Fruit fly (Drosophila melanogaster) whole organism, embryonic: Measurements from ENCODE around the gene CG13670.
A peak's percentile ranks its signal among the peaks of the same experiment; 100 is the strongest.

Experiments used
- Abd-B ChIP-seq: fragments of 200-800 bp; sonication (Bioruptor generic); optimal IDR thresholded peaks from 2 replicates; lab custom pipeline; 2018; ENCODE audit warnings: missing biosample characterization, mild to moderate bottlenecking, missing genetic modification characterization, moderate library complexity
- Ada2b ChIP-seq: fragments of 200-800 bp; sonication (Bioruptor generic); IDR thresholded peaks from 2 replicates; pipeline ENCODE4 v1.3.6; 2022; ENCODE audit warnings: missing biosample characterization, missing genetic modification characterization
- Antp ChIP-seq: fragments of 200-800 bp; sonication (Bioruptor generic); optimal IDR thresholded peaks from 3 replicates; lab custom pipeline; 2016; ENCODE audit warnings: missing biosample characterization, missing genetic modification characterization
- C15 ChIP-seq: fragments of 200-800 bp; sonication (Bioruptor generic); IDR thresholded peaks from 3 replicates; pipeline ENCODE4 v1.3.6; 2022; ENCODE audit warnings: missing biosample characterization, missing genetic modification characterization
- CG10462 ChIP-seq: fragments of 200-800 bp; sonication (Bioruptor generic); optimal IDR thresholded peaks from 2 replicates; lab custom pipeline; 2016; ENCODE audit warnings: missing biosample characterization, missing genetic modification characterization
- CG10654 ChIP-seq: fragments of 200-800 bp; sonication (Bioruptor generic); optimal IDR thresholded peaks from 2 replicates; lab custom pipeline; 2016; ENCODE audit warnings: missing biosample characterization, missing genetic modification characterization
- CG11085 ChIP-seq: fragments of 200-800 bp; sonication (Bioruptor generic); IDR thresholded peaks from 2 replicates; pipeline ENCODE4 v1.3.6; 2022; ENCODE audit warnings: missing biosample characterization, missing genetic modification characterization
- CG12744 ChIP-seq: fragments of 200-800 bp; sonication (Bioruptor generic); optimal IDR thresholded peaks from 2 replicates; lab custom pipeline; 2016; ENCODE audit warnings: missing biosample characterization, missing genetic modification characterization
- CG12942 ChIP-seq: fragments of 200-800 bp; sonication (Bioruptor generic); optimal IDR thresholded peaks from 3 replicates; lab custom pipeline; 2016; ENCODE audit warnings: missing biosample characterization, missing genetic modification characterization
- CG13287 ChIP-seq: fragments of 200-800 bp; sonication (Bioruptor generic); IDR thresholded peaks from 2 replicates; pipeline ENCODE4 v1.3.6; 2022; ENCODE audit warnings: missing biosample characterization, missing genetic modification characterization; ENCODE audit not compliant: partially characterized antibody
- CG14441 ChIP-seq: fragments of 200-800 bp; sonication (Bioruptor generic); IDR thresholded peaks from 2 replicates; pipeline ENCODE4 v1.3.6; 2022; ENCODE audit warnings: missing biosample characterization, missing genetic modification characterization
- CG14860 ChIP-seq: fragments of 200-800 bp; sonication (Bioruptor generic); IDR thresholded peaks from 3 replicates; pipeline ENCODE4 v1.3.6; 2022; ENCODE audit warnings: missing biosample characterization, missing genetic modification characterization; ENCODE audit not compliant: partially characterized antibody
- CG15269 ChIP-seq: fragments of 200-800 bp; sonication (Bioruptor generic); optimal IDR thresholded peaks from 2 replicates; lab custom pipeline; 2018; ENCODE audit warnings: missing biosample characterization, mild to moderate bottlenecking, missing genetic modification characterization, moderate library complexity
- CG16813 ChIP-seq: fragments of 200-800 bp; sonication (Bioruptor generic); IDR thresholded peaks from 3 replicates; pipeline ENCODE4 v1.3.6; 2022; ENCODE audit warnings: missing biosample characterization, missing genetic modification characterization; ENCODE audit not compliant: partially characterized antibody
- CG18262 ChIP-seq: fragments of 200-800 bp; optimal IDR thresholded peaks from 3 replicates; lab custom pipeline; 2019; ENCODE audit warnings: missing biosample characterization, mild to moderate bottlenecking, missing genetic modification characterization, moderate library complexity
- CG2202 ChIP-seq: fragments of 200-800 bp; sonication (Bioruptor generic); optimal IDR thresholded peaks from 2 replicates; lab custom pipeline; 2018; ENCODE audit warnings: missing biosample characterization, mild to moderate bottlenecking, missing genetic modification characterization
- CG2678 ChIP-seq: fragments of 200-800 bp; sonication (Bioruptor generic); optimal IDR thresholded peaks from 3 replicates; lab custom pipeline; 2019; ENCODE audit warnings: missing biosample characterization, mild to moderate bottlenecking, missing genetic modification characterization, moderate library complexity
- CG30020 ChIP-seq: fragments of 200-800 bp; optimal IDR thresholded peaks from 2 replicates; lab custom pipeline; 2019; ENCODE audit warnings: missing biosample characterization, mild to moderate bottlenecking, missing genetic modification characterization, moderate library complexity
- CG30431 ChIP-seq: fragments of 200-800 bp; sonication (Bioruptor generic); optimal IDR thresholded peaks from 2 replicates; lab custom pipeline; 2017; ENCODE audit warnings: missing biosample characterization, missing genetic modification characterization
- CG3065 ChIP-seq: fragments of 200-800 bp; sonication (Bioruptor generic); optimal IDR thresholded peaks from 2 replicates; lab custom pipeline; 2016; ENCODE audit warnings: missing biosample characterization, missing genetic modification characterization
- CG31365 ChIP-seq: fragments of 200-800 bp; sonication (Bioruptor generic); optimal IDR thresholded peaks from 2 replicates; lab custom pipeline; 2018; ENCODE audit warnings: missing biosample characterization, mild to moderate bottlenecking, missing genetic modification characterization
- CG31441 ChIP-seq: fragments of 200-800 bp; sonication (Bioruptor generic); IDR thresholded peaks from 2 replicates; pipeline ENCODE4 v1.3.6; 2022; ENCODE audit warnings: missing biosample characterization, missing genetic modification characterization
- CG3281 ChIP-seq: fragments of 200-800 bp; sonication (Bioruptor generic); optimal IDR thresholded peaks from 3 replicates; lab custom pipeline; 2017; ENCODE audit warnings: missing biosample characterization, mild to moderate bottlenecking, missing genetic modification characterization
- CG34376 ChIP-seq: fragments of 200-800 bp; sonication (Bioruptor generic); optimal IDR thresholded peaks from 2 replicates; lab custom pipeline; 2018; ENCODE audit warnings: missing biosample characterization, mild to moderate bottlenecking, missing genetic modification characterization
- CG3838 ChIP-seq: fragments of 200-800 bp; sonication (Bioruptor generic); optimal IDR thresholded peaks from 3 replicates; lab custom pipeline; 2016; ENCODE audit warnings: missing biosample characterization, missing genetic modification characterization
- CG5245 ChIP-seq: fragments of 200-800 bp; sonication (Bioruptor generic); optimal IDR thresholded peaks from 3 replicates; lab custom pipeline; 2016; ENCODE audit warnings: missing biosample characterization, missing genetic modification characterization
- CG6683 ChIP-seq: fragments of 200-800 bp; sonication (Bioruptor generic); optimal IDR thresholded peaks from 2 replicates; lab custom pipeline; 2017; ENCODE audit warnings: missing biosample characterization, mild to moderate bottlenecking, missing genetic modification characterization, missing genetic modification reagents
- CG7357 ChIP-seq: fragments of 200-800 bp; sonication (Bioruptor generic); IDR thresholded peaks from 3 replicates; pipeline ENCODE4 v1.3.6; 2022; ENCODE audit warnings: missing biosample characterization, missing genetic modification characterization
- CG7963 ChIP-seq: fragments of 200-800 bp; sonication (Bioruptor generic); IDR thresholded peaks from 3 replicates; pipeline ENCODE4 v1.3.6; 2022; ENCODE audit warnings: missing biosample characterization, missing genetic modification characterization; ENCODE audit not compliant: partially characterized antibody
- CTCF ChIP-seq: fragments of 200-800 bp; sonication (Bioruptor generic); optimal IDR thresholded peaks from 2 replicates; lab custom pipeline; 2017; ENCODE audit warnings: missing biosample characterization, mild to moderate bottlenecking, missing genetic modification characterization, moderate library complexity
- Dek ChIP-seq: fragments of 200-800 bp; sonication (Bioruptor generic); optimal IDR thresholded peaks from 3 replicates; lab custom pipeline; 2019; ENCODE audit warnings: missing biosample characterization, mild to moderate bottlenecking, missing genetic modification characterization, moderate library complexity
- Dll ChIP-seq: fragments of 200-800 bp; sonication (Bioruptor generic); IDR thresholded peaks from 4 replicates; pipeline ENCODE4 v1.3.6; 2022; ENCODE audit warnings: missing biosample characterization, missing genetic modification characterization; ENCODE audit not compliant: partially characterized antibody
- HmgZ ChIP-seq: fragments of 200-800 bp; sonication (Bioruptor generic); optimal IDR thresholded peaks from 2 replicates; lab custom pipeline; 2018; ENCODE audit warnings: missing biosample characterization, mild to moderate bottlenecking, missing genetic modification characterization
- Rx ChIP-seq: fragments of 200-800 bp; sonication (Bioruptor generic); IDR thresholded peaks from 2 replicates; pipeline ENCODE4 v1.3.6; 2022; ENCODE audit warnings: missing biosample characterization, missing genetic modification characterization
- al ChIP-seq: fragments of 200-800 bp; sonication (Bioruptor generic); IDR thresholded peaks from 2 replicates; pipeline ENCODE4 v1.3.6; 2022; ENCODE audit warnings: missing biosample characterization, missing genetic modification characterization
- bcd ChIP-seq: fragments of 200-800 bp; sonication (Bioruptor generic); optimal IDR thresholded peaks from 2 replicates; lab custom pipeline; 2017; ENCODE audit warnings: missing biosample characterization, mild to moderate bottlenecking, missing genetic modification characterization
- bsh ChIP-seq, 2 experiments: fragments of 200-800 bp; sonication (Bioruptor generic); optimal IDR thresholded peaks; 2 replicates each; lab custom pipeline; 2017 to 2018; ENCODE audit warnings: mild to moderate bottlenecking in 2 of 2, missing biosample characterization in 2 of 2, missing genetic modification characterization in 2 of 2, moderate library complexity in 1 of 2
- chif ChIP-seq, 2 experiments: fragments of 200-800 bp; sonication (Bioruptor generic); optimal IDR thresholded peaks; 3 replicates each; lab custom pipeline; 2016; ENCODE audit warnings: missing biosample characterization in 2 of 2, missing genetic modification characterization in 2 of 2
- chinmo ChIP-seq: fragments of 200-800 bp; sonication (Bioruptor generic); IDR thresholded peaks from 4 replicates; pipeline ENCODE4 v1.3.6; 2022; ENCODE audit warnings: missing biosample characterization, missing genetic modification characterization; ENCODE audit not compliant: partially characterized antibody
- chm ChIP-seq: fragments of 200-800 bp; sonication (Bioruptor generic); IDR thresholded peaks from 2 replicates; pipeline ENCODE4 v1.3.6; 2022; ENCODE audit warnings: missing biosample characterization, missing genetic modification characterization
- chn ChIP-seq: fragments of 200-800 bp; sonication (Bioruptor generic); optimal IDR thresholded peaks from 2 replicates; lab custom pipeline; 2016; ENCODE audit warnings: missing biosample characterization, missing genetic modification characterization
- dan ChIP-seq: fragments of 200-800 bp; sonication (Bioruptor generic); IDR thresholded peaks from 2 replicates; pipeline ENCODE4 v1.3.6; 2022; ENCODE audit warnings: missing biosample characterization, missing genetic modification characterization
- gfzf ChIP-seq: fragments of 200-800 bp; sonication (Bioruptor generic); optimal IDR thresholded peaks from 2 replicates; lab custom pipeline; 2016; ENCODE audit warnings: missing biosample characterization, mild to moderate bottlenecking, missing genetic modification characterization, moderate library complexity
- h ChIP-seq: fragments of >200 bp; optimal IDR thresholded peaks from 2 replicates; lab custom pipeline; 2017
- her ChIP-seq: fragments of 200-800 bp; sonication (Bioruptor generic); optimal IDR thresholded peaks from 2 replicates; lab custom pipeline; 2016; ENCODE audit warnings: missing biosample characterization, missing genetic modification characterization
- lilli ChIP-seq: fragments of 200-800 bp; sonication (Bioruptor generic); optimal IDR thresholded peaks from 3 replicates; lab custom pipeline; 2016; ENCODE audit warnings: missing biosample characterization, missing genetic modification characterization
- nerfin-1 ChIP-seq: fragments of 200-800 bp; sonication (Bioruptor generic); optimal IDR thresholded peaks from 3 replicates; lab custom pipeline; 2019; ENCODE audit warnings: missing biosample characterization, mild to moderate bottlenecking, missing genetic modification characterization, moderate library complexity
- ro ChIP-seq: fragments of 200-800 bp; sonication (Bioruptor generic); IDR thresholded peaks from 2 replicates; pipeline ENCODE4 v1.3.6; 2022; ENCODE audit warnings: missing biosample characterization, missing genetic modification characterization
- run ChIP-seq: fragments of 200-800 bp; sonication (Bioruptor generic); optimal IDR thresholded peaks from 3 replicates; lab custom pipeline; 2018; ENCODE audit warnings: missing biosample characterization, mild to moderate bottlenecking, missing genetic modification characterization
- shn ChIP-seq: fragments of 200-800 bp; sonication (Bioruptor generic); optimal IDR thresholded peaks from 3 replicates; lab custom pipeline; 2016; ENCODE audit warnings: missing biosample characterization, missing genetic modification characterization
- stc ChIP-seq: fragments of 200-800 bp; sonication (Bioruptor generic); IDR thresholded peaks from 2 replicates; pipeline ENCODE4 v1.3.6; 2022; ENCODE audit warnings: missing biosample characterization, missing genetic modification characterization

The CG13670 gene

DNA sequence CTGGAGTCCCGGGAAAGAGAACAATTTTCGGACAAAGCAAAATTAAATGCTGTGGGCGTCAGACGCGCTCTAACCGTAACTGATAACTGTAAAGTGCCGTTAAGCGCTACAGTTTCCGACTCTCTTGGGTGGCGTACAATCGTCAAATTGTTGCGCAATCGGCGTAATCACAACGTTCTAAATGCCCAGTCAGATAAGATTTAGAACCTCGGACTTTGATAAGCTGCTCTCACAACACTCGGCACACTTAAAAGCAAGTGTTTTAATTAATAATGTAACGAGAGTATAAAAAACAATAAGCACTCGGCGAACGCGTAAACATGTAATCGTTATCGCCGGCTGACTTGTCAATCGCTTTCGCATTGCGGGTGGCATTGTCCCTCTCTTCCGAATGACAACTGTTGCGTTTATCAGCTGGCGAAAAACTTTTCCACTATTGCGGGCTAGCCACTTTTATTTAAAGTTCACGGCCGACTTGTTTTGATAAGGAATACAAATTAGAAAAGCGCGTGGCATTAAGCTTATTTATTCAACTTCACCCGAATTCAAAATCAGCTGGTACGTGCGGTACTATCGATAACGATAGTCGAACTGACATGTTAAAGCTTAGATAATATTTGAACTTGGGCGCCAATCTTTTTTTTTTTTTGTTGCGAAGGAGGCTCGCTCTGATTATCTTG, 38.4 kb downstream of the CG13670 start (continued):
- no peak for TF ChIP-seq CG10462 (GFP tag; lab: Kevin White, UChicago)
- no peak for TF ChIP-seq CG5245
- TF ChIP-seq CG7357 (GFP tag; lab: Robert Waterston, UW) = no peak
- TF ChIP-seq CG2202 (tag; lab: Kevin White, UChicago) = no peak
- TF ChIP-seq chm (GFP tag; lab: Robert Waterston, UW) = no peak
- no peak for TF ChIP-seq al (GFP tag; lab: Robert Waterston, UW)
- TF ChIP-seq ro (GFP tag; lab: Robert Waterston, UW) = no peak
- TF ChIP-seq CG7963 (GFP tag; lab: Robert Waterston, UW) = 0 out of 3 replicates have a peak, but pooled peaks have one; percentile 17
- TF ChIP-seq CG12744 (GFP tag; lab: Kevin White, UChicago) = no peak
- no peak for TF ChIP-seq CG11085 (GFP tag; lab: Robert Waterston, UW)
- TF ChIP-seq CG3065 = no peak
- no peak for TF ChIP-seq h (lab: Kevin White, UChicago)
- no peak for TF ChIP-seq Ada2b (GFP tag; lab: Robert Waterston, UW)
- no peak for TF ChIP-seq bsh (GFP tag; optimal IDR thresholded peaks at IDR 0.05; lab: Kevin White, UChicago)
- TF ChIP-seq Rx (GFP tag; lab: Robert Waterston, UW) = no peak
- no peak for TF ChIP-seq Abd-B (GFP tag; lab: Kevin White, UChicago)
- no peak for TF ChIP-seq chn (GFP tag; lab: Kevin White, UChicago)
- peak; percentile 65; the same call in 1 of the 3 replicates for TF ChIP-seq CG14860
- no peak for TF ChIP-seq HmgZ
- TF ChIP-seq gfzf (GFP tag; lab: Kevin White, UChicago) = no peak
- TF ChIP-seq CG31365 (tag; lab: Kevin White, UChicago) = no peak
- no peak for TF ChIP-seq CG10654 (GFP tag; lab: Kevin White, UChicago)
- no peak for TF ChIP-seq Antp (GFP tag; lab: Kevin White, UChicago)
- no peak for TF ChIP-seq bcd (GFP tag; lab: Kevin White, UChicago)
- TF ChIP-seq C15 (GFP tag; lab: Robert Waterston, UW) = no peak
- no peak for TF ChIP-seq Dek (tag; lab: Kevin White, UChicago)
- TF ChIP-seq nerfin-1 = no peak
- TF ChIP-seq CG30020 (tag; lab: Kevin White, UChicago) = no peak
- TF ChIP-seq CG30431 = no peak
- TF ChIP-seq run (tag; lab: Kevin White, UChicago) = no peak
- peak; percentile 74; the same call in 3 of the 4 replicates for TF ChIP-seq Dll (GFP tag; lab: Robert Waterston, UW)
- no peak for TF ChIP-seq CG3281 (GFP tag; lab: Kevin White, UChicago)
- peak; percentile 95 for TF ChIP-seq CG34376 (GFP tag; lab: Kevin White, UChicago)
- TF ChIP-seq CG14441 (GFP tag; lab: Robert Waterston, UW) = no peak
- TF ChIP-seq CG2678 (tag; lab: Kevin White, UChicago) = no peak
- TF ChIP-seq dan (GFP tag; lab: Robert Waterston, UW) = no peak
- TF ChIP-seq chinmo (GFP tag; lab: Robert Waterston, UW) = peak; percentile 75; the same call in 3 of the 4 replicates
- no peak for TF ChIP-seq CG3838 (GFP tag; lab: Kevin White, UChicago)
- no peak for TF ChIP-seq CG18262 (tag; lab: Kevin White, UChicago)
- no peak for TF ChIP-seq CG6683 (GFP tag; lab: Kevin White, UChicago)
- peak; percentile 38 for TF ChIP-seq CTCF
- no peak for TF ChIP-seq CG15269
- TF ChIP-seq stc (GFP tag; lab: Robert Waterston, UW) = no peak
- no peak for TF ChIP-seq CG12942 (GFP tag; lab: Kevin White, UChicago)
- TF ChIP-seq CG31441 (GFP tag; lab: Robert Waterston, UW) = no peak
- no peak for TF ChIP-seq lilli (GFP tag; lab: Kevin White, UChicago)
- TF ChIP-seq chif (GFP tag; optimal IDR thresholded peaks at IDR 0.05; lab: Kevin White, UChicago) = no peak
- peak; percentile 76 for TF ChIP-seq CG13287
- TF ChIP-seq shn (GFP tag; lab: Kevin White, UChicago) = no peak
- TF ChIP-seq CG16813 (GFP tag; lab: Robert Waterston, UW) = peak; percentile 52; the same call in 1 of the 3 replicates
- no peak for TF ChIP-seq her
